Worm (Caenorhabditis elegans) whole organism, L1 larva: ENCODE results near the gene ani-3.

Experiments
- C04F5.9 ChIP-seq: sonication (generic microtip); optimal IDR thresholded peaks from 2 replicates; lab custom pipeline; 2016; ENCODE audit warnings: missing genetic modification characterization, missing compliant biosample characterization
- C34B4.2 ChIP-seq: sonication (generic microtip); optimal IDR thresholded peaks from 2 replicates; lab custom pipeline; 2017; ENCODE audit warnings: mild to moderate bottlenecking, missing genetic modification characterization, missing compliant biosample characterization
- aha-1 ChIP-seq: fragments of 150-350 bp; optimal IDR thresholded peaks from 2 replicates; lab custom pipeline; 2014; ENCODE audit warnings: missing biosample characterization, missing genetic modification characterization
- aly-2 ChIP-seq: fragments of 150-350 bp; optimal IDR thresholded peaks from 2 replicates; lab custom pipeline; 2014; ENCODE audit warnings: missing biosample characterization, missing genetic modification characterization
- blmp-1 ChIP-seq: fragments of 150-350 bp; optimal IDR thresholded peaks from 2 replicates; lab custom pipeline; 2014; ENCODE audit warnings: missing biosample characterization, missing genetic modification characterization
- ceh-8 ChIP-seq: fragments of 200-800 bp; sonication (Bioruptor generic); optimal IDR thresholded peaks from 2 replicates; lab custom pipeline; 2018; ENCODE audit warnings: mild to moderate bottlenecking, missing genetic modification characterization, moderate library complexity, missing compliant biosample characterization
- ceh-82 ChIP-seq, 3 experiments: fragments of 150-350 bp in 1 of 3; sonication (generic microtip) in 2 of 3; optimal IDR thresholded peaks; 2 replicates each; lab custom pipeline; 2014 to 2017; ENCODE audit warnings: missing biosample characterization in 3 of 3, missing genetic modification characterization in 3 of 3
- ceh-88 ChIP-seq: fragments of 200-800 bp; sonication (Bioruptor generic); IDR thresholded peaks from 2 replicates; pipeline ENCODE4 v1.3.6; 2022; ENCODE audit warnings: missing genetic modification characterization, missing compliant biosample characterization
- ceh-90 ChIP-seq: sonication (generic microtip); optimal IDR thresholded peaks from 2 replicates; lab custom pipeline; 2016; ENCODE audit warnings: missing genetic modification characterization, missing compliant biosample characterization
- egl-13 ChIP-seq: sonication (generic microtip); optimal IDR thresholded peaks from 2 replicates; lab custom pipeline; 2016; ENCODE audit warnings: missing genotype, missing genetic modification reagents, missing genetic modification characterization, missing compliant biosample characterization
- elt-2 ChIP-seq: sonication (generic microtip); optimal IDR thresholded peaks from 2 replicates; lab custom pipeline; 2016; ENCODE audit warnings: missing genetic modification characterization, mild to moderate bottlenecking, inconsistent platforms, missing compliant biosample characterization, missing genetic modification reagents
- elt-3 ChIP-seq, 6 experiments: fragments of 150-350 bp in 1 of 6; sonication (generic microtip); optimal IDR thresholded peaks; 2 replicates each; lab custom pipeline; 2017 to 2018; ENCODE audit warnings: missing biosample characterization in 6 of 6, missing genetic modification characterization in 6 of 6, inconsistent platforms in 1 of 6
- fkh-10 ChIP-seq: sonication (generic microtip); optimal IDR thresholded peaks from 2 replicates; lab custom pipeline; 2017; ENCODE audit warnings: missing biosample characterization, missing genetic modification reagents, missing genetic modification characterization
- hlh-4 ChIP-seq: sonication (generic microtip); optimal IDR thresholded peaks from 2 replicates; lab custom pipeline; 2016; ENCODE audit warnings: mild to moderate bottlenecking, missing genetic modification characterization, missing compliant biosample characterization
- hpl-2 ChIP-seq: fragments of 150-350 bp; optimal IDR thresholded peaks from 2 replicates; lab custom pipeline; 2014; ENCODE audit warnings: missing biosample characterization, missing genetic modification reagents, missing genetic modification characterization
- irx-1 ChIP-seq: sonication (generic microtip); optimal IDR thresholded peaks from 2 replicates; lab custom pipeline; 2016; ENCODE audit warnings: missing genetic modification characterization, missing compliant biosample characterization
- nhr-11 ChIP-seq: fragments of 150-350 bp; optimal IDR thresholded peaks from 2 replicates; lab custom pipeline; 2014; ENCODE audit warnings: missing biosample characterization, missing genetic modification characterization
- nhr-19 ChIP-seq: fragments of 200-800 bp; sonication (Bioruptor generic); conservative IDR thresholded peaks from 2 replicates; pipeline ENCODE4 v1.3.6; 2022; ENCODE audit warnings: missing genetic modification characterization, missing compliant biosample characterization
- nhr-28 ChIP-seq: fragments of 150-350 bp; optimal IDR thresholded peaks from 2 replicates; lab custom pipeline; 2014; ENCODE audit warnings: missing biosample characterization, missing genetic modification characterization
- nhr-71 ChIP-seq: sonication (generic microtip); optimal IDR thresholded peaks from 2 replicates; lab custom pipeline; 2016; ENCODE audit warnings: mild to moderate bottlenecking, missing genetic modification characterization, moderate library complexity, missing compliant biosample characterization
- nhr-84 ChIP-seq: sonication (generic microtip); optimal IDR thresholded peaks from 2 replicates; lab custom pipeline; 2017; ENCODE audit warnings: missing biosample characterization, missing genetic modification characterization
- pag-3 ChIP-seq: sonication (generic microtip); optimal IDR thresholded peaks from 2 replicates; lab custom pipeline; 2017; ENCODE audit warnings: missing genetic modification characterization, mild to moderate bottlenecking, missing compliant biosample characterization, antibody characterized with exemption, borderline replicate concordance; ENCODE audit not compliant: insufficient read depth
- pqm-1 ChIP-seq: sonication (generic microtip); optimal IDR thresholded peaks from 3 replicates; lab custom pipeline; 2017; ENCODE audit warnings: missing biosample characterization, missing genetic modification characterization
- skn-1 ChIP-seq: fragments of 150-350 bp; optimal IDR thresholded peaks from 2 replicates; lab custom pipeline; 2014; ENCODE audit warnings: missing biosample characterization, missing genetic modification characterization
- snu-23 ChIP-seq: sonication (generic microtip); optimal IDR thresholded peaks from 2 replicates; lab custom pipeline; 2016; ENCODE audit warnings: missing genetic modification characterization, missing compliant biosample characterization
- sox-4 ChIP-seq: sonication (generic microtip); optimal IDR thresholded peaks from 2 replicates; lab custom pipeline; 2016; ENCODE audit warnings: missing genetic modification characterization, missing compliant biosample characterization
- sptf-1 ChIP-seq: fragments of 150-350 bp; optimal IDR thresholded peaks from 2 replicates; lab custom pipeline; 2014; ENCODE audit warnings: missing biosample characterization, missing genetic modification characterization
- sup-37 ChIP-seq: fragments of 200-800 bp; sonication (Bioruptor generic); optimal IDR thresholded peaks from 2 replicates; lab custom pipeline; 2018; ENCODE audit warnings: mild to moderate bottlenecking, missing genetic modification characterization, missing compliant biosample characterization
- swsn-7 ChIP-seq: sonication (generic microtip); optimal IDR thresholded peaks from 2 replicates; lab custom pipeline; 2016; ENCODE audit warnings: missing genetic modification characterization, missing compliant biosample characterization
- tlp-1 ChIP-seq: fragments of 150-350 bp; optimal IDR thresholded peaks from 2 replicates; lab custom pipeline; 2014; ENCODE audit warnings: missing biosample characterization, missing genetic modification characterization
- unc-130 ChIP-seq: fragments of 150-350 bp; optimal IDR thresholded peaks from 2 replicates; lab custom pipeline; 2017; ENCODE audit warnings: missing biosample characterization, missing genetic modification characterization, inconsistent platforms
- unc-30 ChIP-seq: sonication (generic microtip); optimal IDR thresholded peaks from 2 replicates; lab custom pipeline; 2017; ENCODE audit warnings: missing biosample characterization, missing genetic modification characterization
- unc-86 ChIP-seq: sonication (generic microtip); optimal IDR thresholded peaks from 2 replicates; lab custom pipeline; 2016; ENCODE audit warnings: missing genetic modification characterization, missing compliant biosample characterization
- zag-1 ChIP-seq: fragments of 150-350 bp; optimal IDR thresholded peaks from 2 replicates; lab custom pipeline; 2014; ENCODE audit warnings: missing biosample characterization, missing genetic modification characterization
- zip-4 ChIP-seq: fragments of 200-800 bp; sonication (Bioruptor generic); optimal IDR thresholded peaks from 2 replicates; lab custom pipeline; 2018; ENCODE audit warnings: mild to moderate bottlenecking, missing genetic modification characterization, moderate library complexity, missing compliant biosample characterization
- ztf-11 ChIP-seq, 2 experiments: sonication (generic microtip); optimal IDR thresholded peaks; 2 replicates each; lab custom pipeline; 2016 to 2017; ENCODE audit warnings: missing genetic modification characterization in 2 of 2, missing biosample characterization in 1 of 2, missing compliant biosample characterization in 1 of 2

The ani-3 gene

DNA sequence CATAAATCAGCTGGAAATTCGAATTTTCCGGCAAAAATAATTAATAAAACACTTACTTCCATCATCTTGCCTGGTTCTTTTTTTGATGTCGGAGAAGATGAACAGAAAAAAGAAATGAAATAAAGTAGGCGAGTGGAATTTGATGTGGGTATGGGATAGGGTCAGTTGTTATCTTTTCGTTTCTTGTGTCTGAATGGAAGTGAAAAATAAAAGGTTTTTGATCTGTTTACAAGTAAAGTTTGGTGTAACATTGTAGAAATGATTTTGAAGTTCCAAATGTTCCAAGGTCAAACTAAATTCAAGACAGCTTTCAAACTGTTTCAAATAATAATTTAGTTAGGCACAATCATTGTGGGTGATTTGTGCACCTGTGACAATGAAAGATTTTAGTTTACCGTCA lies 39.9 kb downstream of the ani-3 start, which contains the start of gene W04E12.7:
TSS of gene W04E12.7 (minus strand) at position 101 of the 400 bp plus-strand sequence.
- TF ChIP-seq elt-3 (tag; optimal IDR thresholded peaks at IDR 0.05; lab: Kevin White, UChicago) (no peak), sox-4 (no peak), nhr-71 (tag; lab: Kevin White, UChicago) (no peak), fkh-10 (no peak), nhr-28 (tag; lab: Kevin White, UChicago) (no peak), tlp-1 (tag; lab: Kevin White, UChicago) (no peak), sptf-1 (tag; lab: Kevin White, UChicago) (no peak), sup-37 (GFP tag; lab: Kevin White, UChicago) (no peak), C04F5.9 (no peak), ceh-8 (GFP tag; lab: Kevin White, UChicago) (no peak), ceh-88 (GFP tag; lab: Robert Waterston, UW) (no peak), ceh-90 (no peak), C34B4.2 (tag; lab: Kevin White, UChicago) (no peak), unc-30 (tag; lab: Kevin White, UChicago) (no peak), nhr-11 (tag; lab: Kevin White, UChicago) (no peak), aha-1 (tag; lab: Kevin White, UChicago) (no peak), ceh-82 (tag; optimal IDR thresholded peaks at IDR 0.05; lab: Kevin White, UChicago) (no peak)

DNA sequence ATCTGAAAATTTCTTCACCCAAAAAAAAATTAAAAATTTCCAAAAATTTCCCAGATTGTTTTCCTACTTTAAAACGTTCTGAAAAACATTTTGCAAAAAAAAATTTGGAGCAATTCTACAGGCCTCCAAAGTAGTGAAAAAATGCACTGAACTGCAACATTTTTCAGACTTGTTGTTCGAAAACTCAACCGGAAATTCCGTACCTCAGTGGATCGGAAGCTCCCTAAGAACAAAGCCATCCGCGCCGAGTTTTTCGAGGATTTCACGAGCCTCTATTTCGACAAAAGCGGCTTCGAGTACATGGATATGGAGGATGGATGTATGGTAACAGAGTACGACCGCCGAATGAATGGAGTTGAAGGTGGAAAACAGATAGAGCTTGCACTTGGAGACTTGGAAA lies 40.6 kb downstream of the ani-3 start, which contains the start of gene fbxa-131:
TSS of gene fbxa-131 (plus strand) at position 301 of the 400 bp plus-strand sequence.
- no peak for TF ChIP-seq nhr-84 (tag; lab: Kevin White, UChicago)
- TF ChIP-seq unc-130 (tag; lab: Kevin White, UChicago): no peak
- TF ChIP-seq sox-4: no peak
- no peak for TF ChIP-seq zip-4 (GFP tag; lab: Kevin White, UChicago)
- no peak for TF ChIP-seq swsn-7 (tag; lab: Kevin White, UChicago)
- no peak for TF ChIP-seq pag-3 (tag; lab: Kevin White, UChicago)
- TF ChIP-seq hpl-2 (GFP tag; lab: Kevin White, UChicago): no peak
- no peak for TF ChIP-seq sptf-1 (tag; lab: Kevin White, UChicago)
- TF ChIP-seq egl-13 (tag; lab: Kevin White, UChicago): no peak
- TF ChIP-seq sup-37 (GFP tag; lab: Kevin White, UChicago): no peak
- no peak for TF ChIP-seq skn-1 (tag; lab: Kevin White, UChicago)
- no peak for TF ChIP-seq ztf-11 (tag; optimal IDR thresholded peaks at IDR 0.05; lab: Kevin White, UChicago)
- TF ChIP-seq snu-23 (GFP tag; lab: Kevin White, UChicago): no peak
- TF ChIP-seq C04F5.9: no peak
- TF ChIP-seq irx-1 (tag; lab: Kevin White, UChicago): no peak
- no peak for TF ChIP-seq elt-3 (tag; optimal IDR thresholded peaks at IDR 0.05; lab: Kevin White, UChicago)
- TF ChIP-seq hlh-4: no peak
- TF ChIP-seq, all 84 proteins: peak for 0

DNA sequence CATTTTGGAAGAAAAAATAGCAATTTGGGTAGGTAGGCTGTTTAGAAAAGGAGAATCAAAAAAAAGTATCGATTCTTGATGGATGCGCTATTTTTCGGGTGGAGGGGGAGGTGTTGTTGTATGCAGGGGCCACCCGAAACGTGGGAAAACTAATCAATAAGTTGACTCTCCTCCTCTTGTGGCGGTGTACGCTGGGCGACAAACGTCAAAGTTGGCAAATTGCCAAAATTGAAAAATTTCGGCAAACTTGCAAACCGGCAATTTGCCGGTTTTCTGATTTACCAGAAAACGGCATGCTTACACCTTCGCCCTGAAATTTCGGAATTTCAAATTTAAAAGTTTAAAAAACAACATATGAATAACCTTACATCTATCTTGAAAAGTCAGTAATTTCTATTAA lies 43.5 kb downstream of the ani-3 start, which contains the start of gene W04E12.2:
TSS of gene W04E12.2 (minus strand) at position 101 of the 400 bp plus-strand sequence.
- TF ChIP-seq swsn-7 (tag; lab: Kevin White, UChicago) (no peak), nhr-19 (GFP tag; lab: Robert Waterston, UW) (no peak)

DNA sequence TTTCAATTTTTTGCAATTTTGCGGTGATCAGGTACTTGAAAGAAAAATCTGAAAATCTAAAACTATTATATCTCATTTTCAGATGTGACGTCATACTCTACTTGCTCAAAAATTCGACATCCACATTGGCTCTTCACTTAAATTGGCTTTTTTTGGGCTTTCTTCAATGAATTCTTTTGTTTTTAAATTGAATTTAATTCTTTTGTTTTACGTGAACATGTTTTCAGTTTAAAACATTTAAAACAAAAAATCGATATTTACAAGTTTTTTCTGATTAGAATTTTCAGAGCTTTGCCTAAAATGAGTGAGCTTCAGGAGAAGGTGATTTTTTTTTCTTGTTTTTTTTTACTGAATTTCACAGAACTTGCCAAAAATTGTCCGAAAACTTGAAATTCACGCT lies 44.1 kb downstream of the ani-3 start, which contains the start of gene W04E12.3:
TSS of gene W04E12.3 (plus strand) at position 301 of the 400 bp plus-strand sequence.
- TF ChIP-seq snu-23 (GFP tag; lab: Kevin White, UChicago): no peak
- TF ChIP-seq ceh-82 (tag; optimal IDR thresholded peaks at IDR 0.05; lab: Kevin White, UChicago): no peak
- TF ChIP-seq elt-2 (tag; lab: Kevin White, UChicago): no peak
- TF ChIP-seq tlp-1 (tag; lab: Kevin White, UChicago): no peak
- TF ChIP-seq irx-1 (tag; lab: Kevin White, UChicago): no peak
- no peak for TF ChIP-seq blmp-1 (tag; lab: Kevin White, UChicago)
- TF ChIP-seq aly-2: no peak
- no peak for TF ChIP-seq zag-1 (tag; lab: Kevin White, UChicago)
- no peak for TF ChIP-seq unc-86 (tag; lab: Kevin White, UChicago)
- no peak for TF ChIP-seq hpl-2 (GFP tag; lab: Kevin White, UChicago)
- no peak for TF ChIP-seq pqm-1 (tag; lab: Kevin White, UChicago)
- TF ChIP-seq fkh-10: no peak
